Worm (Caenorhabditis elegans) whole organism, mixed stage, embryonic: ENCODE results near the gene mtq-2.

Source experiments
- M03D4.4 ChIP-seq: sonication (generic microtip); optimal IDR thresholded peaks from 2 replicates; lab custom pipeline; 2017; ENCODE audit warnings: mild to moderate bottlenecking, missing genetic modification characterization, missing compliant biosample characterization
- blmp-1 ChIP-seq: fragments of 150-350 bp; optimal IDR thresholded peaks from 2 replicates; lab custom pipeline; 2014; ENCODE audit warnings: missing biosample characterization, missing genetic modification characterization
- ceh-39 ChIP-seq: fragments of 150-350 bp; optimal IDR thresholded peaks from 2 replicates; lab custom pipeline; 2014; ENCODE audit warnings: missing biosample characterization, missing genetic modification characterization
- elt-1 ChIP-seq: sonication (generic microtip); optimal IDR thresholded peaks from 2 replicates; lab custom pipeline; 2017; ENCODE audit warnings: missing genetic modification characterization, mild to moderate bottlenecking, missing compliant biosample characterization, antibody characterized with exemption, moderate library complexity, borderline replicate concordance; ENCODE audit not compliant: insufficient read depth
- flh-1 ChIP-seq: fragments of 200-800 bp; sonication (Bioruptor generic); optimal IDR thresholded peaks from 2 replicates; lab custom pipeline; 2018; ENCODE audit warnings: mild to moderate bottlenecking, missing genetic modification characterization, moderate library complexity, missing compliant biosample characterization
- lin-13 ChIP-seq: fragments of 150-350 bp; optimal IDR thresholded peaks from 2 replicates; lab custom pipeline; 2014; ENCODE audit warnings: missing biosample characterization, missing genetic modification characterization
- mab-5 ChIP-seq: fragments of 150-350 bp; optimal IDR thresholded peaks from 2 replicates; lab custom pipeline; 2014; ENCODE audit warnings: missing biosample characterization, missing genetic modification characterization
- unc-120 ChIP-seq: sonication (generic microtip); optimal IDR thresholded peaks from 2 replicates; lab custom pipeline; 2017; ENCODE audit warnings: missing genetic modification characterization, missing compliant biosample characterization; ENCODE audit not compliant: poor library complexity, severe bottlenecking
- unc-62 ChIP-seq: fragments of 150-350 bp; optimal IDR thresholded peaks from 2 replicates; lab custom pipeline; 2014; ENCODE audit warnings: missing biosample characterization, missing genetic modification reagents, missing genetic modification characterization
- ztf-11 ChIP-seq: fragments of 150-350 bp; optimal IDR thresholded peaks from 2 replicates; lab custom pipeline; 2014; ENCODE audit warnings: missing biosample characterization, missing genetic modification characterization

DNA sequence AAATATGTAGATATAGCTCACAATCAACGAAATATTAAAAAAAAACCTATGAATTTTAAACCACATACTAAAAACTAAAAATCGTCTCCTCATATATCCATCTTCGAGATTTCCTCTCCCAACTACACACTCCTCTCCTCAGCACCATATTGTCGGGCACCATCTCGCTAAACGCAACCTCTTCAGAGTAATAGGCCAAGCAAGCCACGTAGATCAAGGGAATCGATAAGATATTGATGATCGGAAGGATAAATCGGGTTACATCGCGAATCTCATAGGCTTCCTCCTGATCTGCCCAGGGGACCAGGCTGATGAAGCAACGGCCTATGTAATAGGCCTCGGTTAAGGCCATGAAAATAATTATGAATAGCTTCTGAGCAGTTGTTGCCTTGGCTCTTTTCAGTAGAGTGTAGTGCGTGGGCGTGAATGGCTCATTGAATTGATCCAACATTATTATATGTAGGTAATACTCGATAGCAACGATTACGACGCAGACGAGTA, 38.7 kb downstream of the mtq-2 start, which contains the start of the genes C40A11.7 and C40A11.8:
- TF ChIP-seq elt-1 (tag; lab: Kevin White, UChicago): peak; percentile 74
- TF ChIP-seq blmp-1 (tag; lab: Kevin White, UChicago): no peak
- no peak for TF ChIP-seq lin-13 (tag; lab: Kevin White, UChicago)
- TF ChIP-seq mab-5 (tag; lab: Kevin White, UChicago): no peak
- TF ChIP-seq unc-120 (tag; lab: Kevin White, UChicago): no peak
- no peak for TF ChIP-seq flh-1 (GFP tag; lab: Kevin White, UChicago)
- no peak for TF ChIP-seq ceh-39 (tag; lab: Kevin White, UChicago)
- no peak for TF ChIP-seq unc-62
- no peak for TF ChIP-seq M03D4.4 (tag; lab: Kevin White, UChicago)
- no peak for TF ChIP-seq ztf-11 (tag; lab: Kevin White, UChicago)
